Worm (Caenorhabditis elegans) whole organism, L4/young adult: ENCODE measurements around the gene R01B10.3.
"Not testable (repeated sequence)": the region's sequence is repeated elsewhere in the genome, so short reads cannot be mapped to it uniquely, and the experiment has no call there.

Source experiments
- W03F9.2 ChIP-seq: fragments of 150-350 bp; optimal IDR thresholded peaks from 2 replicates; lab custom pipeline; 2014; ENCODE audit warnings: missing biosample characterization, missing genetic modification characterization
- dao-5 ChIP-seq: sonication (generic microtip); optimal IDR thresholded peaks from 2 replicates; lab custom pipeline; 2016; ENCODE audit warnings: missing genotype, missing genetic modification characterization, moderate library complexity, missing compliant biosample characterization
- him-1 ChIP-seq: sonication (generic microtip); optimal IDR thresholded peaks from 2 replicates; lab custom pipeline; 2016; ENCODE audit warnings: missing genotype, missing genetic modification reagents, missing genetic modification characterization, missing compliant biosample characterization

R01B10.3 gene

DNA sequence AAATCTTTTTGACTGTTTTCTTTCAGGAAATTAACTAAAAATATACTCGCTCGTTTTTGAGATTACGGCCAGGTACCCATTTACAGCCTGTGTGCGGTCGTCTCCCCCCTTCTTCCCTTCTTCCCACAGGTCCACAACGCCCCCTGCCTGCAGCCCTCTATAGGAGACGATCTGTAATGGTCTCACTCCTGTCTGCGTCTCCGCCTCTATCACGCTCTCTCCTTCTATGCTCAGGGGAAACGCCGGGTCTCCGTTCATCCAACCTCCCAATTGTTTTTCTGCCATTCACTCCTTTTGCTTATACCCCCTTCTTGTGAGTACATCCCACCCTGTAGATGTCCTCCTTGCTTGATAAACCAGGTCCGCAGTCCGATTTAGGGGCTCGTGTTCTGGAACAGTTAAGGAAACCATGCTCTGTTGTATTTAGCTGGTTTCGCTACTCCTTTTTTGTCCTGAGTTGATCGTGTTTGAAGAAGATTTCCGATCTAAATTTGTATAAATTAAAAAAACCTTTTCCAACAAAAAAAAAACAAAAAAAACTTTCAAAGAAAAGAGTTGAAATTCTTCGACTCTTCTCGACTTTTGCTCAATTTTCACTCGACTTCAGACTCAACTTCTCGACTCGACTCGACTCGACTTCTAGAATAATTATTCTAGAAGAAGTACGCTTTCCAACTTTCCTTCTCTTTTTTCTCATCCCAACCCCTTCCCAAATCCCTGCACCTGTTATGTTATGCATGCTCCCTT, 6.4 kb downstream of the R01B10.3 start, which contains the start of gene F29G9.1:
F29G9.1 (plus strand) TSS at position 697 of the 747 bp plus-strand sequence.
- not testable (repeated sequence) for TF ChIP-seq him-1; W03F9.2 (tag; lab: Kevin White, UChicago); dao-5 (tag; lab: Kevin White, UChicago)

DNA sequence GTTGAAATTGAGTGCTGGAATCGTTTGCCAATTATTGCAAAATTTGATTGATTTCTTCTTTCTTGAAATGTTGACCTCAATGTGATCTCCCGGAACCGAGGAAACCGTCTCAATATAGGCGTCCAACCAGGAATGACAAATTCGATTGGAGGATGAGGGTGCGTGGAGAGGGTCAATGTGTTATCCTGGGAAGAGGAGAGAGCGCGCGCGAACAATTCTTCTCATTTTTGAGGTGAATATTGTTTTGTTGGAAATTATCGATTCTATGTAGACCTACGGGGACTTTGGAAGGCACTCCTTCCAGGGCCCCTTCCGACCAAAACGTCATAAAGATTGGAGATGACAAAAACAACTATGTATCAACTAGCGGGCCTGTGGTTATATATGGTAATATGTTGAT, 8.4 kb downstream of the R01B10.3 start:
- TF ChIP-seq him-1 = no peak
- no peak for TF ChIP-seq dao-5 (tag; lab: Kevin White, UChicago)
- TF ChIP-seq W03F9.2 (tag; lab: Kevin White, UChicago) = no peak

DNA sequence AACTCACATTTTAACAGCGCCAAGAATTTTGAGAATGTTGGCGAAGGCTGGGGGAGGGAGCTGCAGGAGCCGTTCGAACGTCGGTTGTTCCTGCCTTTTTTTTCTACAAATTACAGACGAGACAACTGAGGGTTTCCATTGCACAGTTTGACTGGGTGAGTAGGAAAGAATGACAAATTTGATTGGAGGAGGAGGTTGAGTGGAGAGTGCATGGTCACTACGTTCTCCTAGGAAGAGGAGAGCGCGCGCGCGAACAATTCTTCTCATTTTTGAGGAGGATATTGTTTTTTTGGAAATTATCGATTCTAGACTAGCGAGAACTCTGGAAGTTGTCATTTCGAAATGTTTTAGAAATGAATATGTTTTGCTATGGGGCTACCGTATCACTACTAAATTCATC, 10.2 kb downstream of the R01B10.3 start, which contains the start of gene dhs-17:
dhs-17 (minus strand) TSS at position 101 of the 400 bp plus-strand sequence.
- TF ChIP-seq him-1 (no peak), dao-5 (tag; lab: Kevin White, UChicago) (no peak), W03F9.2 (tag; lab: Kevin White, UChicago) (no peak)

DNA sequence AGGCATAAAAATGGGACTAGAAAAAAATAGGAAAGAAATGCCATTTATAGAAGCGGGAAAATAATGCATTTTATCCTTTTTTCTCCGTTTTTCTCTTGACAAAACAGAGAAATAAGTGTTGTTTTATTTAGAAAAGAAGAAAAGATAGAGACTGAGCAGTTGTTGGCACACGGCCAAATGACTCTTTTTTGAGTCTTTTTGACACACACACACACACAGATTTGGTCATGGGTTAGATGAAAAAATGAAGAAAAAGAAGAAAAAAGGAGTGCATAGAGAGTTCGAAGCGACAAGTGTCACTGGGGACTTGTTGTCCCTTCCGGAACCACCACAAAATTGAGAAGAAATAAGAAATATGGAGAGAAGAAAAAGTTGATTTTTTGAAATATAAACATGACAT, 11.4 kb downstream of the R01B10.3 start:
- TF ChIP-seq W03F9.2 (tag; lab: Kevin White, UChicago) (no peak), him-1 (no peak), dao-5 (tag; lab: Kevin White, UChicago) (no peak)

DNA sequence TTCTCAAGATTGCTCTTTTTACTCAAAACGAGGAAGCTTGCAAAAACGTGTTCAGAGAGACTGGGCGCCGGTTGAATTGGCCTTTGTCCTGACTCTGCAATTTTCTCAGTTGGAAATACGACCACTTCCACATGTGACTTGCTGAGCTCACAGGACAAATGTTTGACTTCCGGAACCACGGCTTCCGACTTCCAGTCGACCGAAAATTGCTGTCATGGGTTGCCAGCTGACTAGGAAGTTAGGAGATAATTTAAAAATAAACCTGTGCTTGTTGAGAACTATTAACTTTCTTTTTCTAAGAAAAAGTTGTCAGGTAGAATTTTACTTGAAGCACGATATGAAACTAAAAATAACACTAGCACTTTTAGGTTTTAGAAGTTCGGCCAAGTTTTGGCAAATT, 13.3 kb downstream of the R01B10.3 start:
- TF ChIP-seq him-1 = no peak
- TF ChIP-seq W03F9.2 (tag; lab: Kevin White, UChicago) = no peak
- TF ChIP-seq dao-5 (tag; lab: Kevin White, UChicago) = no peak

DNA sequence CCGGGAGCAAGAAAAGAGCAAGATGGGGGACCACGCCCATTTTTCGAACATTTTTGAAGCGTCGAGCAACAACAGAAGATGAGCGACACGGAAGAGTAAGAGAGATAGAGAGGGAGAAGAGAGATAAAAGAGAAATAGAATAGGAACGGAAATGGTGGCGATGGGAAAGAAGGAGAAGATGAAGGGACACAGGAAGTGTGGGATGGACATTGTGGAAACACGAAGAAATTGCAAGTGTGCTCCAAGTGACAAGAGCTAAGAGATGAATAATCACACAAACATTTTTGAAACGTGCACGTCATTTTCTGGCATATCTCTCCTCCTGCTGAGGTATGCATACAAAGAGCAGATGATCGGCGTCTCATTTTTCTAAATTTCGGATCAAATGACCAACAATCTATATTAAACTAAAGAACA, 14.4 kb downstream of the R01B10.3 start:
- TF ChIP-seq him-1 = peak; percentile 48
- no peak for TF ChIP-seq dao-5 (tag; lab: Kevin White, UChicago)
- no peak for TF ChIP-seq W03F9.2 (tag; lab: Kevin White, UChicago)

DNA sequence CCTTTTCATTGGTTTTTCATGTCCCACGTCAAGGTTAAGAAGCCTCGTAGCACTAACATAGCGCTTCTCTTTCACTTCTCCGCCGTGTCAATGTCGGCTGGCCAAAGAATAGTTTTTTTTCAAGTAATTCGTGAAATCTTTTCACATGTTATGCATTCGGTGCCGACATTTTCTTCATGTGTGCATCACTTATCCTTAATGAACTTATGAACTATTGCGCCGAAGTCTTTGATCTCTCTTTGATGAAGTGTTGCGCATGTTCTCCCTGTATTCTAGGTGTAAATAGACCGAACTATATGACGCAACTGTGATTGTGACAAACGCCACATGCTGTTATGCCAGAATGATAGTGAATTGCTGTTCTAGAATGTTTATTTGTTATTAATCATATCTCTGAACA, 22.9 kb downstream of the R01B10.3 start:
- no peak for TF ChIP-seq dao-5 (tag; lab: Kevin White, UChicago)
- no peak for TF ChIP-seq him-1
- no peak for TF ChIP-seq W03F9.2 (tag; lab: Kevin White, UChicago)

DNA sequence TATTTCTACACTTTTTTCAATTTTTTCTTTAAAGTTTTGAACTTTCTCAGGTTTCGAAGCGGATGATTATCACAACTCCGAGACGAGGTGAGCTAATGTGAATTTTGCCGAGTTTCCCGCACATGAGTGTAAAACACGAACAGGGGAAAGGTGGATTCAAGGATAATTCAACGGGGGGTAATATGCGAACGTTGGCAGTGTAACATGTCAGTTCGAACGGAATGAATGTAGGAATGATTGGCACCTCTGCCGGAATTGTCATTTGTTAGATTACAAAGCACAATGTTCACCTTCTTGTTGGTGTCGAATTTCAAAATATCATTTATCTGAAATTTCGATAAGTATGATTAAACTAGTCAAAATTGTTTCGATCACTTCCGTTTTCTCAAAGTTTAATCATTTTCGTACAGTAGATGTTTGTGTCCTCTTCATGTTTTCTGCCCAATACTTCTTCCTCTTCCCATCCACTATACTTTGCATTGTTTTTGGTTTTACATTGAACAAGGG, 25.9 kb downstream of the R01B10.3 start, which contains the start of gene picc-1:
picc-1 (plus strand) TSS at position 51 of the 507 bp plus-strand sequence.
- no peak for TF ChIP-seq W03F9.2 (tag; lab: Kevin White, UChicago)
- no peak for TF ChIP-seq him-1
- TF ChIP-seq dao-5 (tag; lab: Kevin White, UChicago) = no peak

DNA sequence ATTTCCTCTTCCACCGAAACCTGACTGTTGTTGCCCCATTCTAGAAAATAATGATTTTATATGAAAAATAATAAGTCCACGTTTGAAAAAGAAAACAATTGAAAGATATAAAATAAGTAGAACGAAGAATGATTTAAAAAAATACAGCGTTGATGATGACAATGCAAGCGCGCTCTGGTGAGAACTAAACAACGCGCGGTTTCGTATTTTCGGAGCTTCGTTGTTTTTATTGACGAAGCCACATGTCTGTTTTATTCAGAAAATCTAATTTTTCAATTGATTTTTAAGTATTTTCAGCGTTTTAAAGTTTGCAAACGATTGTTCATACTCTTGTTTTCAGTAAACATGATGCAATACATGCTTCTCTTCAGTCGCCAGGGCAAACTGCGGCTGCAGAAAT, 27.3 kb downstream of the R01B10.3 start, which contains the start of the genes rpt-2 and aps-1:
rpt-2 (minus strand) TSS at position 40 of the 400 bp plus-strand sequence.
aps-1 (plus strand) TSS at position 341 of the 400 bp plus-strand sequence.
- TF ChIP-seq him-1 (no peak), W03F9.2 (tag; lab: Kevin White, UChicago) (peak; percentile 90)

DNA sequence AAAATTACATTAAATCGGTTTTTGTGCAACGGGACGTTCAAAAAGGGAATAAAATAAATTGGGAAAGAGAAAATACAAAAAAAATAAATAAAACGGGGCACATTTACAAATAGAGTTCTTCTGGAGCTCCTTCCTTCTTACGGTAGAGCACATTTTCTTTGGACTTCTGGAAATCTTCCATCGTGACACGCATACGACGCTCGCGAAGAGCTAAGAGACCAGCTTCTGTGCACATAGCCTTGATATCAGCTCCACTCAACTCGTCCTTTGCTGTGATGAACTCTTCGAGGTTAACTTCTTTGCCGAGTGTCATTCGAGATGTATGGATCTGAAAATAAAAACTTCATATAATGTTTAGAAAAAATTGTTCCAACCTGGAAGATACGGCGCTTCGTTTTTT, 28.8 kb downstream of the R01B10.3 start:
- TF ChIP-seq dao-5 (tag; lab: Kevin White, UChicago) (no peak), him-1 (no peak), W03F9.2 (tag; lab: Kevin White, UChicago) (no peak)

DNA sequence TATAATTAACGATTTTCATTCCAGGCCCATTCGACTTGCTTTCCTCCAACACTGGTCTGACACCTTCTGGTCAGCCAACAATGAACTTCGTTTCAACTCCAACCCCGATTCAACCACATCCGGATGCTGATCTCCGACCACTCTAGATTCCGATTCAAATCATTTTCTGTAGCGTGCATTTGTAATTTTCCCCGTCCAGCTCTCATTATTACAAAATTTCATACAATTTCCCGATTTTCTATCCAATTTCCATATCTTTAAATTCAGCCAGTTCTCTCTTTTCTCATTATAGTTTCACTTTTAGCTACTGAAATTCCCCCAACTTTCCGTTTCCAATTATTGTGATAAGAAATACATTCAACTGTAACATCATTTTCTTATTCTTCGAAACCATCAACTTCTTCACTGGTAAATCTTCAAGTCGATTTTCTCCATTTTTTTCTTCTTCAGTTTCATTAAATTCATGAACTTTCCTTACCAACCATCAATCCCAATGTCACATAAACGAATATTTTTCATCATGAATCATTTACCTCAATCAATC, 29.3 kb downstream of the R01B10.3 start:
- TF ChIP-seq dao-5 (tag; lab: Kevin White, UChicago) (no peak), him-1 (no peak), W03F9.2 (tag; lab: Kevin White, UChicago) (no peak)

DNA sequence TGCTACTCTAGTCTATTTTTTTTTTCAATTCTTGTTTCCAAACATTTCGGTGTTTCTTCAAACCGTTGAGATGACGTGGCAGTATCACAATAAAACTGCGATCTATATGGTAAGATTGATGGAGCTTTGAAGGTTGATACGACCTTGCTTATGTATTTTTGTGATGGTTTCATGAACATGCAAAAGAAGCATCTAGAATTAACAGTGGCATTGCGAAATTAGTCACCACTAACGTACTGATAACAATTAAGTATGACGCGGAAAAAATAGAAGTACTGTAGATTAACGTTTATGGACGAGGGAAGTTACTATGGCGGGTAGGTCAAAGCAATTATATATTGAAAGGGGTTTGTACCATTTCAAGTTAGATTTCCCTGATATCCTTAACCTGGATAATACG, 32.5 kb downstream of the R01B10.3 start:
- no peak for TF ChIP-seq him-1
- TF ChIP-seq W03F9.2 (tag; lab: Kevin White, UChicago) = no peak

DNA sequence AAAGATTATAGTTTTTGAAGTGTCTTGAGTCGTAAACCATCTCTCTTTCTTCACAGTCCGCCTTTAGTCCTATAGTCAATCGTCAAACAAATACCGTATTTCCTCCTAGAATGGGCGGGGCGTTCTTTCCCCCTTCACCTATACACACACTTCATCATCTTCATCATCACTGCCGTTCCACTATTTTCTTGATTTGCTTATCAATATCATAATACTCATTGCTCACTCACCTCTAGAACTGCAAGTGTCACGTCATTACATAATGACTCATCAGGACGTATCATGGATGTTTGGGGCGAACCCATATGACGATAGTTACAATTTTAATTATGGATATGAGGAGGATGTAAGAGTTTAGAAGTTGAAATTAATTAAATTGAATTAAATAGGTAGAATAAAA, 34.3 kb downstream of the R01B10.3 start:
- no peak for TF ChIP-seq dao-5 (tag; lab: Kevin White, UChicago)
- no peak for TF ChIP-seq W03F9.2 (tag; lab: Kevin White, UChicago)
- no peak for TF ChIP-seq him-1

DNA sequence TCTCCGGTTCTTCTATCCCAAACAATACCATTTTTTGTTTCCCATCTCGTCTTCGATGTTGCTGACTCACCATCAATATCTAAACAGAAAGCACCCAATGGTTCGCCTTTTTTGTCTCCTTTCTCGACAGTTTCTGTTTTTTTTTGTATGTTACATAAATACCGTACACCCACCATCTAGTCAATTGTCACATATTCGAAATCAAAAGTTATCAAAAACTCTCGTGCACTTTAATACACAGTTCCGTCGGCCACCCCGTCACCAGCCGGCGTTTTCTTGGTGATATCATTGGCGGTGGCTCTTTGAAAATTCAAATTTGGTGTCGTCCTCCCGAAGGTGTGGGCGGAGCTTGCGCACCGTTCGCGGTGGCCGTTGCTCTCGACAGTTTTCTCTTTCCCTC, 37.0 kb downstream of the R01B10.3 start:
- TF ChIP-seq W03F9.2 (tag; lab: Kevin White, UChicago) (no peak), dao-5 (tag; lab: Kevin White, UChicago) (no peak), him-1 (no peak)
